Fruit fly (Drosophila melanogaster) whole organism, embryonic: ENCODE measurements around the gene Trs20.

Experiments
- Ada2b ChIP-seq: fragments of 200-800 bp; sonication (Bioruptor generic); IDR thresholded peaks from 2 replicates; pipeline ENCODE4 v1.3.6; 2022; ENCODE audit warnings: missing biosample characterization, missing genetic modification characterization
- BEAF-32 ChIP-seq: fragments of 200-800 bp; sonication (Bioruptor generic); optimal IDR thresholded peaks from 3 replicates; lab custom pipeline; 2017; ENCODE audit warnings: missing biosample characterization, missing genetic modification characterization, mild to moderate bottlenecking, moderate library complexity, missing genetic modification reagents
- CG13287 ChIP-seq: fragments of 200-800 bp; sonication (Bioruptor generic); IDR thresholded peaks from 2 replicates; pipeline ENCODE4 v1.3.6; 2022; ENCODE audit warnings: missing biosample characterization, missing genetic modification characterization; ENCODE audit not compliant: partially characterized antibody
- CG15073 ChIP-seq: fragments of 200-800 bp; sonication (Bioruptor generic); optimal IDR thresholded peaks from 2 replicates; lab custom pipeline; 2016; ENCODE audit warnings: missing biosample characterization, missing genetic modification characterization
- CG1529 ChIP-seq: fragments of 200-800 bp; sonication (Bioruptor generic); optimal IDR thresholded peaks from 3 replicates; lab custom pipeline; 2018; ENCODE audit warnings: missing biosample characterization, missing genetic modification characterization
- CG15601 ChIP-seq: fragments of 200-800 bp; sonication (Bioruptor generic); optimal IDR thresholded peaks from 3 replicates; lab custom pipeline; 2019; ENCODE audit warnings: missing biosample characterization, mild to moderate bottlenecking, missing genetic modification characterization, moderate library complexity
- CG16815 ChIP-seq: fragments of 200-800 bp; sonication (Bioruptor generic); optimal IDR thresholded peaks from 3 replicates; lab custom pipeline; 2017; ENCODE audit warnings: missing biosample characterization, mild to moderate bottlenecking, missing genetic modification characterization
- CG17612 ChIP-seq: fragments of 200-800 bp; sonication (Bioruptor generic); IDR thresholded peaks from 2 replicates; pipeline ENCODE4 v1.3.6; 2022; ENCODE audit warnings: missing biosample characterization, missing genetic modification characterization
- CG18011 ChIP-seq: fragments of 200-800 bp; sonication (Bioruptor generic); optimal IDR thresholded peaks from 2 replicates; lab custom pipeline; 2017; ENCODE audit warnings: missing biosample characterization, missing genetic modification characterization, mild to moderate bottlenecking, moderate library complexity, missing genotype
- CG2202 ChIP-seq: fragments of 200-800 bp; sonication (Bioruptor generic); optimal IDR thresholded peaks from 2 replicates; lab custom pipeline; 2018; ENCODE audit warnings: missing biosample characterization, mild to moderate bottlenecking, missing genetic modification characterization
- CG30403 ChIP-seq: fragments of 200-800 bp; sonication (Bioruptor generic); optimal IDR thresholded peaks from 3 replicates; lab custom pipeline; 2016; ENCODE audit warnings: missing biosample characterization, missing genetic modification characterization
- CG3065 ChIP-seq: fragments of 200-800 bp; sonication (Bioruptor generic); optimal IDR thresholded peaks from 2 replicates; lab custom pipeline; 2016; ENCODE audit warnings: missing biosample characterization, missing genetic modification characterization
- CG31224 ChIP-seq: fragments of 200-800 bp; sonication (Bioruptor generic); IDR thresholded peaks from 2 replicates; pipeline ENCODE4 v1.3.6; 2022; ENCODE audit warnings: missing biosample characterization, missing genetic modification characterization
- CG32532 ChIP-seq: fragments of 200-800 bp; sonication (Bioruptor generic); IDR thresholded peaks from 2 replicates; pipeline ENCODE4 v1.3.6; 2022; ENCODE audit warnings: missing biosample characterization, missing genetic modification characterization
- CG32767 ChIP-seq: fragments of 200-800 bp; sonication (Bioruptor generic); IDR thresholded peaks from 2 replicates; pipeline ENCODE4 v1.3.6; 2022; ENCODE audit warnings: missing biosample characterization, missing genetic modification characterization
- CG4404 ChIP-seq: fragments of 200-800 bp; sonication (Bioruptor generic); IDR thresholded peaks from 2 replicates; pipeline ENCODE4 v1.3.6; 2022; ENCODE audit warnings: missing biosample characterization, missing genetic modification characterization
- CG4707 ChIP-seq: fragments of 200-800 bp; sonication (Bioruptor generic); optimal IDR thresholded peaks from 2 replicates; lab custom pipeline; 2018; ENCODE audit warnings: missing biosample characterization, mild to moderate bottlenecking, missing genetic modification characterization, moderate library complexity
- CG6689 ChIP-seq: fragments of 200-800 bp; sonication (Bioruptor generic); IDR thresholded peaks from 2 replicates; pipeline ENCODE4 v1.3.6; 2022; ENCODE audit warnings: missing biosample characterization, missing genetic modification characterization
- CG7556 ChIP-seq: fragments of 200-800 bp; sonication (Bioruptor generic); optimal IDR thresholded peaks from 2 replicates; lab custom pipeline; 2017; ENCODE audit warnings: missing biosample characterization, mild to moderate bottlenecking, missing genetic modification characterization
- CG8359 ChIP-seq: fragments of 200-800 bp; sonication (Bioruptor generic); optimal IDR thresholded peaks from 2 replicates; lab custom pipeline; 2017; ENCODE audit warnings: missing biosample characterization, mild to moderate bottlenecking, missing genetic modification characterization, borderline replicate concordance
- CG8765 ChIP-seq: fragments of 200-800 bp; sonication (Bioruptor generic); IDR thresholded peaks from 2 replicates; pipeline ENCODE4 v1.3.6; 2022; ENCODE audit warnings: missing biosample characterization, missing genetic modification characterization
- Dfd ChIP-seq, 2 experiments: fragments of >200 bp; optimal IDR thresholded peaks; 2 replicates each; lab custom pipeline; 2017; ENCODE audit warnings: missing biosample characterization in 2 of 2, missing genetic modification characterization in 2 of 2
- Doc3 ChIP-seq: fragments of 200-800 bp; sonication (Bioruptor generic); IDR thresholded peaks from 3 replicates; pipeline ENCODE4 v1.3.6; 2022; ENCODE audit warnings: missing biosample characterization, missing genetic modification characterization; ENCODE audit not compliant: partially characterized antibody
- E2f2 ChIP-seq: fragments of 200-800 bp; sonication (Bioruptor generic); IDR thresholded peaks from 2 replicates; pipeline ENCODE4 v1.3.6; 2022; ENCODE audit warnings: missing biosample characterization, missing genetic modification characterization
- Hr39 ChIP-seq: fragments of >200 bp; optimal IDR thresholded peaks from 2 replicates; lab custom pipeline; 2017
- NfI ChIP-seq: fragments of 200-800 bp; sonication (Bioruptor generic); optimal IDR thresholded peaks from 3 replicates; lab custom pipeline; 2018; ENCODE audit warnings: missing biosample characterization, mild to moderate bottlenecking, missing genetic modification characterization, moderate library complexity
- Sin3A ChIP-seq: fragments of >200 bp; optimal IDR thresholded peaks from 2 replicates; lab custom pipeline; 2018
- Spps ChIP-seq: fragments of 200-800 bp; sonication (Bioruptor generic); optimal IDR thresholded peaks from 2 replicates; lab custom pipeline; 2018; ENCODE audit warnings: missing biosample characterization, mild to moderate bottlenecking, missing genetic modification characterization
- Vsx1 ChIP-seq: fragments of 200-800 bp; sonication (Bioruptor generic); optimal IDR thresholded peaks from 2 replicates; lab custom pipeline; 2017; ENCODE audit warnings: missing biosample characterization, mild to moderate bottlenecking, missing genetic modification characterization, missing genetic modification reagents
- ab ChIP-seq: fragments of 200-800 bp; sonication (Bioruptor generic); optimal IDR thresholded peaks from 2 replicates; lab custom pipeline; 2016; ENCODE audit warnings: missing biosample characterization, missing genetic modification characterization
- al ChIP-seq: fragments of 200-800 bp; sonication (Bioruptor generic); IDR thresholded peaks from 2 replicates; pipeline ENCODE4 v1.3.6; 2022; ENCODE audit warnings: missing biosample characterization, missing genetic modification characterization
- az2 ChIP-seq: fragments of 200-800 bp; sonication (Bioruptor generic); optimal IDR thresholded peaks from 3 replicates; lab custom pipeline; 2016; ENCODE audit warnings: missing biosample characterization, missing genetic modification characterization
- bab2 ChIP-seq: fragments of 200-800 bp; sonication (Bioruptor generic); optimal IDR thresholded peaks from 2 replicates; lab custom pipeline; 2016; ENCODE audit warnings: missing biosample characterization, missing genetic modification characterization
- bbx ChIP-seq: fragments of 200-800 bp; sonication (Bioruptor generic); IDR thresholded peaks from 2 replicates; pipeline ENCODE4 v1.3.6; 2022; ENCODE audit warnings: missing biosample characterization, missing genetic modification characterization; ENCODE audit not compliant: partially characterized antibody
- cad ChIP-seq: fragments of >200 bp; optimal IDR thresholded peaks from 2 replicates; lab custom pipeline; 2017; ENCODE audit warnings: missing biosample characterization, missing genetic modification characterization
- emc ChIP-seq: fragments of 200-800 bp; sonication (Bioruptor generic); optimal IDR thresholded peaks from 2 replicates; lab custom pipeline; 2016; ENCODE audit warnings: missing biosample characterization, missing genetic modification characterization
- gce ChIP-seq: fragments of 200-800 bp; sonication (Bioruptor generic); IDR thresholded peaks from 3 replicates; pipeline ENCODE4 v1.3.6; 2022; ENCODE audit warnings: missing biosample characterization, missing genetic modification characterization
- grau ChIP-seq: fragments of 200-800 bp; optimal IDR thresholded peaks from 3 replicates; lab custom pipeline; 2019; ENCODE audit warnings: missing biosample characterization, mild to moderate bottlenecking, missing genetic modification characterization, moderate library complexity
- lbe ChIP-seq: fragments of 200-800 bp; sonication (Bioruptor generic); optimal IDR thresholded peaks from 2 replicates; lab custom pipeline; 2016; ENCODE audit warnings: missing biosample characterization, mild to moderate bottlenecking, missing genetic modification characterization
- mirr ChIP-seq: fragments of 200-800 bp; sonication (Bioruptor generic); optimal IDR thresholded peaks from 3 replicates; lab custom pipeline; 2018; ENCODE audit warnings: missing biosample characterization, mild to moderate bottlenecking, missing genetic modification characterization
- onecut ChIP-seq: fragments of 200-800 bp; sonication (Bioruptor generic); IDR thresholded peaks from 2 replicates; pipeline ENCODE4 v1.3.6; 2022; ENCODE audit warnings: missing biosample characterization, missing genetic modification characterization
- pan ChIP-seq, 4 experiments: fragments of >200 bp in 3 of 4; fragments of 200-800 bp in 1 of 4; sonication (Bioruptor generic) in 1 of 4; optimal IDR thresholded peaks in 3 of 4; IDR thresholded peaks in 1 of 4; 2 replicates each; pipeline versions ENCODE4 v1.3.6 to Lab custom; 2017 to 2022; ENCODE audit warnings: missing biosample characterization in 2 of 4, missing genetic modification characterization in 2 of 4, mixed read lengths in 1 of 4
- pb ChIP-seq: fragments of 200-800 bp; sonication (Bioruptor generic); optimal IDR thresholded peaks from 3 replicates; lab custom pipeline; 2016; ENCODE audit warnings: missing biosample characterization, missing genetic modification characterization
- peb ChIP-seq: fragments of 200-800 bp; sonication (Bioruptor generic); IDR thresholded peaks from 2 replicates; pipeline ENCODE4 v1.3.6; 2022; ENCODE audit warnings: missing biosample characterization, missing genetic modification characterization
- pho ChIP-seq: fragments of 200-800 bp; sonication (Bioruptor generic); optimal IDR thresholded peaks from 2 replicates; lab custom pipeline; 2016; ENCODE audit warnings: missing biosample characterization, missing genetic modification characterization
- pum ChIP-seq: fragments of 200-800 bp; sonication (Bioruptor generic); optimal IDR thresholded peaks from 2 replicates; lab custom pipeline; 2016; ENCODE audit warnings: missing biosample characterization, missing genetic modification characterization
- shn ChIP-seq: fragments of 200-800 bp; sonication (Bioruptor generic); optimal IDR thresholded peaks from 3 replicates; lab custom pipeline; 2016; ENCODE audit warnings: missing biosample characterization, missing genetic modification characterization
- sug ChIP-seq: fragments of 200-800 bp; optimal IDR thresholded peaks from 2 replicates; lab custom pipeline; 2019; ENCODE audit warnings: missing biosample characterization, mild to moderate bottlenecking, missing genetic modification characterization, moderate library complexity
- tx ChIP-seq: fragments of 200-800 bp; sonication (Bioruptor generic); optimal IDR thresholded peaks from 2 replicates; lab custom pipeline; 2016; ENCODE audit warnings: missing biosample characterization, missing genetic modification characterization
- zen ChIP-seq: fragments of 200-800 bp; sonication (Bioruptor generic); optimal IDR thresholded peaks from 3 replicates; lab custom pipeline; 2018; ENCODE audit warnings: missing biosample characterization, mild to moderate bottlenecking, missing genetic modification characterization, moderate library complexity

Trs20 gene

DNA sequence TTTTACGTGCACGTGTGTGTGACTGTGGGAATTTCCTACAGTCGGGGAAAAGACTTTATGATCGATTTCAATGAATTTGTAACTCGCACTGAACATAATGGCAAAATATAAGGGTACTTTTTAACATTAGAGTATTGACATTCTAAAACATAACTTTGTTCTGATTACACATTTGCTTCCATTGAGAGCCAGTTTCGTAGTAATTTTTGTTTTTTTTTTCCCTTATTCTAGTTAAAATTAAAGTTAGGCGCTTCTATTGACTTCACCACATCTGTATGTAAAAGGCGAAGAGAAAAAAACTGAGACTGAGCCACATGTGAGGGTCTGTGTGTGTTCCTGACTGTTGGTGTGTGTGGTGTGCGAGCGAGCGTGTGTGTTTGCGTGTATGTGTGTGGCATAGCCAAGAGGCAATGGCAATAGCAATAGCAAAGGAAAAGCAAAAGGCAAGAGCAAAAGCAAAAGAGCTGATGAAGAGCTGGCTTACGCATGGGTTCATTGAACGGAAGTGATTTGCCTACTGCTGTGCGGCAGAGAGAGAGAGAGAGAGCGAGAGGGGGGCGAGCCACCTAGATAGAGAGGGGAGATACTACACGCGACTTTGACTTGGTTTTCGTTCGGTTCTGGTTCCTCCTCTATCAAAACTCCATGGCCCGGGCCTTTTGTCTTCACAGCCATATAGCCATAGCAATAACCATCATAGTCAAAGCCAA lies 30.6 kb upstream of the Trs20 start (continued):
- no peak for TF ChIP-seq Doc3 (GFP tag; lab: Robert Waterston, UW)
- TF ChIP-seq CG8359 (GFP tag; lab: Kevin White, UChicago): no peak
- peak; percentile 59 for TF ChIP-seq shn
- TF ChIP-seq al (GFP tag; lab: Robert Waterston, UW): 0 out of 2 replicates have a peak, but pooled peaks have one; percentile 48
- peak; percentile 66; the same call in 1 of the 2 replicates for TF ChIP-seq CG32767 (GFP tag; lab: Robert Waterston, UW)
- TF ChIP-seq CG13287 (GFP tag; lab: Robert Waterston, UW): peak; percentile 20; the same call in 1 of the 2 replicates
- 0 out of 2 replicates have a peak, but pooled peaks have one; percentile 17 for TF ChIP-seq peb (GFP tag; lab: Robert Waterston, UW)
- peak; percentile 1 for TF ChIP-seq mirr (GFP tag; lab: Kevin White, UChicago)
- peak; percentile 46 for TF ChIP-seq onecut (GFP tag; lab: Robert Waterston, UW)
- TF ChIP-seq CG16815: peak; percentile 46
- peak; percentile 47; the same call in 1 of the 2 replicates for TF ChIP-seq E2f2 (GFP tag; lab: Robert Waterston, UW)
- TF ChIP-seq emc: no peak
- no peak for TF ChIP-seq CG4404 (GFP tag; lab: Robert Waterston, UW)
- peak; percentile 69 for TF ChIP-seq NfI (GFP tag; lab: Kevin White, UChicago)
- peak; percentile 22 for TF ChIP-seq ab
- peak; percentile 48 for TF ChIP-seq bab2 (GFP tag; lab: Kevin White, UChicago)
- peak; percentile 83 for TF ChIP-seq CG7556 (GFP tag; lab: Kevin White, UChicago)
- TF ChIP-seq pan (optimal IDR thresholded peaks at IDR 0.05; lab: Kevin White, UChicago): no peak
- peak in 1 of 2 experiments; percentile 52 for TF ChIP-seq pan (GFP tag; optimal IDR thresholded peaks at IDR 0.05 in 1 of 2, IDR thresholded peaks at IDR 0.05 in 1 of 2)
- peak; percentile 10 for TF ChIP-seq Spps (tag; lab: Kevin White, UChicago)
- TF ChIP-seq grau (tag; lab: Kevin White, UChicago): peak; percentile 82
- no peak for TF ChIP-seq bbx (GFP tag; lab: Robert Waterston, UW)
- peak; percentile 6 for TF ChIP-seq CG2202 (tag; lab: Kevin White, UChicago)
- peak; percentile 40 for TF ChIP-seq CG4707 (GFP tag; lab: Kevin White, UChicago)
- no peak for TF ChIP-seq zen (tag; lab: Kevin White, UChicago)
- peak; percentile 41 for TF ChIP-seq CG31224
- TF ChIP-seq Dfd (GFP tag; optimal IDR thresholded peaks at IDR 0.05; lab: Kevin White, UChicago): no peak
- TF ChIP-seq sug (tag; lab: Kevin White, UChicago): peak; percentile 65
- peak; percentile 66 for TF ChIP-seq CG6689 (GFP tag; lab: Robert Waterston, UW)
- peak; percentile 53 for TF ChIP-seq pb
- peak; percentile 32 for TF ChIP-seq pum (GFP tag; lab: Kevin White, UChicago)
- no peak for TF ChIP-seq Vsx1
- TF ChIP-seq pho (GFP tag; lab: Kevin White, UChicago): peak; percentile 66
- TF ChIP-seq tx (GFP tag; lab: Kevin White, UChicago): peak; percentile 40
- TF ChIP-seq az2 (GFP tag; lab: Kevin White, UChicago): peak; percentile 71
- TF ChIP-seq Sin3A (lab: Kevin White, UChicago): no peak
- TF ChIP-seq CG8765 (GFP tag; lab: Robert Waterston, UW): no peak
- no peak for TF ChIP-seq BEAF-32 (GFP tag; lab: Kevin White, UChicago)
- peak; percentile 58 for TF ChIP-seq CG18011
- peak; percentile 68 for TF ChIP-seq CG30403 (GFP tag; lab: Kevin White, UChicago)
- peak; percentile 16; the same call in 1 of the 2 replicates for TF ChIP-seq CG17612 (GFP tag; lab: Robert Waterston, UW)
- peak; percentile 68 for TF ChIP-seq CG1529 (GFP tag; lab: Kevin White, UChicago)
- peak; percentile 72 for TF ChIP-seq CG32532 (GFP tag; lab: Robert Waterston, UW)
- peak; percentile 70 for TF ChIP-seq Ada2b (GFP tag; lab: Robert Waterston, UW)
- TF ChIP-seq CG3065: no peak
- peak; percentile 27; the same call in 1 of the 3 replicates for TF ChIP-seq gce (GFP tag; lab: Robert Waterston, UW)
- TF ChIP-seq CG15601: peak; percentile 80
- TF ChIP-seq lbe (GFP tag; lab: Kevin White, UChicago): no peak
- no peak for TF ChIP-seq Hr39 (lab: Kevin White, UChicago)
- TF ChIP-seq CG15073 (GFP tag; lab: Kevin White, UChicago): no peak
- TF ChIP-seq cad (GFP tag; lab: Kevin White, UChicago): no peak
